Fruit fly (Drosophila melanogaster) whole organism, prepupa: ENCODE results near the gene elav.

Experiments
- CG3032 ChIP-seq: fragments of 200-800 bp; optimal IDR thresholded peaks from 2 replicates; lab custom pipeline; 2019; ENCODE audit warnings: missing biosample characterization, mild to moderate bottlenecking, missing genetic modification characterization, moderate library complexity
- CG8119 ChIP-seq: fragments of 200-800 bp; sonication (Bioruptor generic); IDR thresholded peaks from 3 replicates; pipeline ENCODE4 v1.3.6; 2022; ENCODE audit warnings: missing biosample characterization, missing genetic modification characterization
- Gug ChIP-seq: fragments of 200-800 bp; sonication (Bioruptor generic); IDR thresholded peaks from 2 replicates; pipeline ENCODE4 v1.3.6; 2022; ENCODE audit warnings: missing biosample characterization, missing genetic modification characterization
- Hr4 ChIP-seq: fragments of 200-800 bp; sonication (Bioruptor generic); optimal IDR thresholded peaks from 3 replicates; lab custom pipeline; 2016; ENCODE audit warnings: missing biosample characterization, missing genetic modification characterization
- OdsH ChIP-seq: fragments of 200-800 bp; sonication (Bioruptor generic); optimal IDR thresholded peaks from 3 replicates; lab custom pipeline; 2016; ENCODE audit warnings: missing biosample characterization, missing genetic modification characterization
- dac ChIP-seq: fragments of 200-800 bp; sonication (Bioruptor generic); optimal IDR thresholded peaks from 2 replicates; lab custom pipeline; 2017; ENCODE audit warnings: missing biosample characterization, mild to moderate bottlenecking, missing genetic modification characterization
- lz ChIP-seq: fragments of 200-800 bp; sonication (Bioruptor generic); optimal IDR thresholded peaks from 3 replicates; lab custom pipeline; 2016; ENCODE audit warnings: missing biosample characterization, missing genetic modification characterization
- net ChIP-seq: fragments of 200-800 bp; sonication (Bioruptor generic); optimal IDR thresholded peaks from 3 replicates; lab custom pipeline; 2016; ENCODE audit warnings: missing biosample characterization, missing genetic modification characterization
- salr ChIP-seq, 2 experiments: fragments of 200-800 bp; sonication (Bioruptor generic); optimal IDR thresholded peaks; 3 replicates each; lab custom pipeline; 2016 to 2018; ENCODE audit warnings: missing biosample characterization in 2 of 2, missing genetic modification characterization in 2 of 2, mild to moderate bottlenecking in 1 of 2

- no peak for TF ChIP-seq lz (GFP tag; lab: Kevin White, UChicago)
- TF ChIP-seq OdsH: no peak
- TF ChIP-seq salr (GFP tag; optimal IDR thresholded peaks at IDR 0.05; lab: Kevin White, UChicago): no peak
- no peak for TF ChIP-seq Hr4 (GFP tag; lab: Kevin White, UChicago)
- TF ChIP-seq Gug: no peak
- TF ChIP-seq CG3032 (tag; lab: Kevin White, UChicago): no peak
- TF ChIP-seq net (GFP tag; lab: Kevin White, UChicago): no peak
- no peak for TF ChIP-seq dac (GFP tag; lab: Kevin White, UChicago)
- no peak for TF ChIP-seq CG8119 (GFP tag; lab: Robert Waterston, UW)
Measured at dm6 chrX:518858-519257, 4.2 kb downstream of the elav start.
